Fruit fly (Drosophila melanogaster): ENCODE measurements around the gene CG9853.

Gene CG9853

DNA sequence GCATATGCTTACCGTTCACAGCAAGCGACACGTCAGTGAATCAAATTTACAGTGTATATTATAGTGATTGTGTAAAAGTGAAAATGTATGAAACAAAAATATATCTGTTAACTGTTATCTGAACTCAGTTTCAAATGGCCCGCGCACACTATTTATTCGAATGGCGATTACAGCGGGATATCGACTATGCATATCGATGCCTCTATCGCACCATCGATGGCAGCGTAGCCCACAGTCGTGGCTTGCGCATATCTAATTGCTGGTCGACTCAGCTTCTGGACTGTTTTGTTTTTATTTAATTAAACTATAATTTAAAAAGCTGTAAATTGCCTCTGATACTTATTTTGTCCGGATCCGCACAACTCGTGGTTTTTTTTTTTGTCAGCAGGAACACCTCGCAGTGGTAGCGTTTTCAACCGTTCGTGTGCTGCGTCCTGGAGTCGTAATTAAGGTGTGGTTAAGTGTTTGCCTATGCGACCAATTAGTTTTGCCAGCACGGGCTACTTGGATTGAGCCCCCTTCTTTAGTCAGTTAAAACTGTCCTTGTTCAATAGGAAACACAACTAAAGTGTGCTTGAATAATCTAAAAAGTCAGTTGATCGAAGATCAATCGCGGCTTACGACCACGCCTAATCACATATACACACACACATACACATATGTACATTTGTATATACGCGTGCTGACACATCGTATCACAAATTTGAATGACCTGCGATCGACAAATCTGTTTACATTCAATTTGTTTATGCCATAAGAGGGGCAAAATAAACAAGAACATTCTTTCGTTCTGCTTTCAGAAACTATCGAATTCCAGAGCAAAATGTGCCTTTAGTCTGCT, 20.5 kb downstream of the CG9853 start, which contains the start of gene Cont (continued):
- TF ChIP-seq Atf6 (GFP tag; IDR thresholded peaks at IDR 0.05) (no peak), gfzf (GFP tag; optimal IDR thresholded peaks at IDR 0.05) (peak; percentile 9), ash1 (GFP tag; optimal IDR thresholded peaks at IDR 0.05) (no peak), Oaz (GFP tag; IDR thresholded peaks at IDR 0.05) (no peak), CrebB (tag; optimal IDR thresholded peaks at IDR 0.05) (no peak), oc (tag; optimal IDR thresholded peaks at IDR 0.05) (no peak), ap (GFP tag; IDR thresholded peaks at IDR 0.05) (no peak), CG10565 (GFP tag; optimal IDR thresholded peaks at IDR 0.05) (no peak), CG14965 (GFP tag; optimal IDR thresholded peaks at IDR 0.05; ENCODE audit: borderline replicate concordance) (no peak), CHES-1-like (GFP tag; optimal IDR thresholded peaks at IDR 0.05) (no peak), pb (GFP tag; optimal IDR thresholded peaks at IDR 0.05) (no peak), CG1529 (GFP tag; optimal IDR thresholded peaks at IDR 0.05) (no peak), Hey (tag; optimal IDR thresholded peaks at IDR 0.05) (no peak), crc (GFP tag; optimal IDR thresholded peaks at IDR 0.05) (no peak), pfk (GFP tag; optimal IDR thresholded peaks at IDR 0.05) (no peak), D19B (GFP tag; optimal IDR thresholded peaks at IDR 0.05) (no peak), CG13424 (tag; optimal IDR thresholded peaks at IDR 0.05) (no peak), CG7987 (GFP tag; optimal IDR thresholded peaks at IDR 0.05) (no peak), tx (GFP tag; optimal IDR thresholded peaks at IDR 0.05) (no peak), chinmo (GFP tag; IDR thresholded peaks at IDR 0.05; ENCODE audit: partially characterized antibody) (peak; percentile 90; the same call in 2 of the 4 replicates), CG16813 (GFP tag; IDR thresholded peaks at IDR 0.05; ENCODE audit: partially characterized antibody) (peak; percentile 93), Fer1 (GFP tag; optimal IDR thresholded peaks at IDR 0.05) (peak; percentile 1), CG3726 (GFP tag; IDR thresholded peaks at IDR 0.05) (no peak), Optix (GFP tag; IDR thresholded peaks at IDR 0.05) (no peak), MBD-R2 (GFP tag; IDR thresholded peaks at IDR 0.05) (peak; percentile 53; the same call in 1 of the 2 replicates), CG10267 (tag; optimal IDR thresholded peaks at IDR 0.05) (peak; percentile 58), esg (GFP tag; conservative IDR thresholded peaks at IDR 0.05) (no peak), tap (tag; optimal IDR thresholded peaks at IDR 0.05) (no peak), twi (tag; optimal IDR thresholded peaks at IDR 0.05) (no peak), ranshi (GFP tag; IDR thresholded peaks at IDR 0.05) (no peak), CG11695 (GFP tag; IDR thresholded peaks at IDR 0.05) (no peak), CG11085 (GFP tag; IDR thresholded peaks at IDR 0.05) (no peak), CG13287 (GFP tag; IDR thresholded peaks at IDR 0.05; ENCODE audit: partially characterized antibody) (peak; percentile 94), CG6689 (GFP tag; IDR thresholded peaks at IDR 0.05) (no peak), CG10147 (GFP tag; optimal IDR thresholded peaks at IDR 0.05) (no peak), danr (GFP tag; IDR thresholded peaks at IDR 0.05) (no peak), Nf-YB (GFP tag; optimal IDR thresholded peaks at IDR 0.05) (no peak), hb (GFP tag; IDR thresholded peaks at IDR 0.05; ENCODE audit: partially characterized antibody) (peak; percentile 94), CG6683 (GFP tag; optimal IDR thresholded peaks at IDR 0.05) (no peak), Aef1 (GFP tag; IDR thresholded peaks at IDR 0.05) (no peak), CG12391 (tag; optimal IDR thresholded peaks at IDR 0.05) (peak; percentile 20), CG2202 (tag; optimal IDR thresholded peaks at IDR 0.05) (no peak), HHEX (GFP tag; optimal IDR thresholded peaks at IDR 0.05) (no peak), CG31365 (tag; optimal IDR thresholded peaks at IDR 0.05) (no peak), row (GFP tag; IDR thresholded peaks at IDR 0.05) (peak; percentile 37; the same call in 1 of the 3 replicates), NC2α (GFP tag; optimal IDR thresholded peaks at IDR 0.05) (no peak), CG30403 (GFP tag; optimal IDR thresholded peaks at IDR 0.05) (no peak), CG13894 (tag; optimal IDR thresholded peaks at IDR 0.05) (peak; percentile 14), CG1832 (GFP tag; optimal IDR thresholded peaks at IDR 0.05) (no peak)

All from whole organism, embryonic.